Worm (Caenorhabditis elegans) whole organism, L4 larva: ENCODE results near the gene W04G3.13.

Source experiments
- T26A8.4 ChIP-seq: fragments of 200-800 bp; sonication (Bioruptor generic); IDR thresholded peaks from 2 replicates; pipeline ENCODE4 v1.3.6; 2022; ENCODE audit warnings: missing genetic modification characterization, missing compliant biosample characterization
- ZK337.2 ChIP-seq: fragments of 200-800 bp; sonication (Bioruptor generic); IDR thresholded peaks from 2 replicates; pipeline ENCODE4 v1.3.6; 2022; ENCODE audit warnings: missing genetic modification reagents, missing genetic modification characterization, missing compliant biosample characterization
- fos-1 ChIP-seq: fragments of 150-350 bp; optimal IDR thresholded peaks from 2 replicates; lab custom pipeline; 2014; ENCODE audit warnings: missing biosample characterization, missing genetic modification characterization
- lin-39 ChIP-seq: fragments of 150-350 bp; optimal IDR thresholded peaks from 2 replicates; lab custom pipeline; 2014; ENCODE audit warnings: missing biosample characterization, missing genetic modification reagents, missing genetic modification characterization
- nhr-48 ChIP-seq: sonication (generic microtip); optimal IDR thresholded peaks from 2 replicates; lab custom pipeline; 2016; ENCODE audit warnings: mild to moderate bottlenecking, missing genetic modification characterization, missing compliant biosample characterization
- snpc-4 ChIP-seq: fragments of 150-350 bp; optimal IDR thresholded peaks from 2 replicates; lab custom pipeline; 2014; ENCODE audit warnings: missing biosample characterization, missing genetic modification characterization
- unc-62 ChIP-seq, 3 experiments: fragments of 150-350 bp in 1 of 3; sonication (generic microtip); optimal IDR thresholded peaks in 2 of 3; peaks in 1 of 3; 1 replicate in 1 of 3; 2 replicates in 2 of 3; lab custom pipeline; 2014 to 2017; ENCODE audit warnings: missing biosample characterization in 3 of 3, missing genetic modification characterization in 3 of 3, missing genetic modification reagents in 3 of 3, missing genotype in 1 of 3

DNA sequence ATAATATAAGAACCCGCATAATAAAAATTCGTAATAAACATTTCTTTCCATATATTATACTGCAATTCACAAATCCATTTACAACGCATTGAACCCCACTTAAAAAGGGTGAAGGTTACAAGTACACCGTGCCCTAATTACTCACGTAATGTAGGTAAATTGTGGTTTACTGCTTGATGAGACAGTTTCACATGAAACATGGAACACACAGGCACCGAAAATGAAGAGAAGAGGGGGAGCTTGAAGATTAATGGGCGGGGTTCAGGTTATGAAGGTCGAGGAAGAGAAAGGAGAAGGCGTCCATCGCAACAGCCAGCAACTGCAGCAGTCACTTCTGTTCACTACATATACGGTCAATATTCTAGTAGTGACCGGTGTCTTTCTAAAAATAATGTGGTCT, 19.8 kb downstream of the W04G3.13 start, which contains the start of gene lpr-6:
- no peak for TF ChIP-seq ZK337.2 (GFP tag; lab: Robert Waterston, UW)
- TF ChIP-seq snpc-4 = no peak
- TF ChIP-seq fos-1 (tag; lab: Kevin White, UChicago) = no peak
- no peak for TF ChIP-seq nhr-48
- peak; percentile 35; the same call in 1 of the 2 replicates for TF ChIP-seq T26A8.4 (GFP tag; lab: Robert Waterston, UW)
- TF ChIP-seq unc-62 (GFP tag; optimal IDR thresholded peaks at IDR 0.05 in 1 of 2; lab: Kevin White, UChicago) = no peak
- no peak for TF ChIP-seq unc-62 (tag; optimal IDR thresholded peaks at IDR 0.05; lab: Kevin White, UChicago)
- no peak for TF ChIP-seq lin-39
